Fruit fly (Drosophila melanogaster): ENCODE measurements around the gene CG13127.

DNA sequence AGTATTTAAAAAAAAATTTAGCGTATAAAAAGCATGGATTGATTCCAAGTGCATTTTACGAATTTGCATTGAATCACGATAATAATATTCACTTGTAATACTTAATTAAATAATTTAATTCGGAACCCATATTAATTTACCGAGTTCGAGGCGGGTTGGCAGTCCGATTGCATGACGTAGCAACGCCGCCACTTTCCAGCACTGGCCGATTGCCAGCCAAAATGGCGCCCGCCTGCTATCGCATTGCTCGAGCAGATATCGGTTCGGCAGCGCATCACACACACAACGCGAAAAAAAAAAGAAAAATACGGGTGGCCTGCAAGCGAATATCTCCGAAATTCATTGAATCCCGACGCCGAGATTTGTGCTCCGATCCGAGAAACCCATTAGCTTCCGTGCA lies 22.9 kb upstream of the CG13127 start, which contains the start of gene Ndf:
- TF ChIP-seq Hr39 (GFP tag; optimal IDR thresholded peaks at IDR 0.05) (no peak), CG6792 (GFP tag; optimal IDR thresholded peaks at IDR 0.05) (peak; percentile 55), CG6163 (GFP tag; IDR thresholded peaks at IDR 0.05) (peak; percentile 75), CG16779 (tag; optimal IDR thresholded peaks at IDR 0.05) (no peak), Ets96B (tag; optimal IDR thresholded peaks at IDR 0.05) (peak; percentile 17), Blimp-1 (GFP tag; optimal IDR thresholded peaks at IDR 0.05) (no peak), Gug (GFP tag; IDR thresholded peaks at IDR 0.05) (peak; percentile 38; the same call in 1 of the 2 replicates), fd85E (GFP tag; optimal IDR thresholded peaks at IDR 0.05) (no peak)

Measured in whole organism, prepupa.